Fruit fly (Drosophila melanogaster) whole organism, embryonic: Measurements from ENCODE around the gene parvin.

Experiments used
- Adf1 ChIP-seq: fragments of 200-800 bp; sonication (Bioruptor generic); IDR thresholded peaks from 2 replicates; pipeline ENCODE4 v1.3.6; 2022; ENCODE audit warnings: missing biosample characterization, missing genetic modification characterization
- Antp ChIP-seq: fragments of 200-800 bp; sonication (Bioruptor generic); optimal IDR thresholded peaks from 3 replicates; lab custom pipeline; 2016; ENCODE audit warnings: missing biosample characterization, missing genetic modification characterization
- B-H1 ChIP-seq: fragments of 200-800 bp; sonication (Bioruptor generic); IDR thresholded peaks from 3 replicates; pipeline ENCODE4 v1.3.6; 2022; ENCODE audit warnings: missing biosample characterization, missing genetic modification characterization
- BEAF-32 ChIP-seq: fragments of 200-800 bp; sonication (Bioruptor generic); optimal IDR thresholded peaks from 3 replicates; lab custom pipeline; 2017; ENCODE audit warnings: missing biosample characterization, missing genetic modification characterization, mild to moderate bottlenecking, moderate library complexity, missing genetic modification reagents
- CG1024 ChIP-seq: fragments of 200-800 bp; sonication (Bioruptor generic); IDR thresholded peaks from 2 replicates; pipeline ENCODE4 v1.3.6; 2022; ENCODE audit warnings: missing biosample characterization, missing genetic modification characterization
- CG11093 ChIP-seq: fragments of 200-800 bp; sonication (Bioruptor generic); IDR thresholded peaks from 3 replicates; pipeline ENCODE4 v1.3.6; 2022; ENCODE audit warnings: missing biosample characterization, missing genetic modification characterization
- CG11696 ChIP-seq: fragments of 200-800 bp; sonication (Bioruptor generic); IDR thresholded peaks from 2 replicates; pipeline ENCODE4 v1.3.6; 2022; ENCODE audit warnings: missing biosample characterization, missing genetic modification characterization
- CG12299 ChIP-seq: fragments of 200-800 bp; sonication (Bioruptor generic); optimal IDR thresholded peaks from 2 replicates; lab custom pipeline; 2018; ENCODE audit warnings: missing biosample characterization, mild to moderate bottlenecking, missing genetic modification characterization
- CG12769 ChIP-seq: fragments of 200-800 bp; sonication (Bioruptor generic); optimal IDR thresholded peaks from 2 replicates; lab custom pipeline; 2019; ENCODE audit warnings: missing biosample characterization, mild to moderate bottlenecking, missing genetic modification characterization, moderate library complexity
- CG16779 ChIP-seq: fragments of 200-800 bp; sonication (Bioruptor generic); IDR thresholded peaks from 2 replicates; pipeline ENCODE4 v1.3.6; 2022; ENCODE audit warnings: missing biosample characterization, missing genetic modification characterization
- CG18011 ChIP-seq: fragments of 200-800 bp; sonication (Bioruptor generic); optimal IDR thresholded peaks from 2 replicates; lab custom pipeline; 2017; ENCODE audit warnings: missing biosample characterization, missing genetic modification characterization, mild to moderate bottlenecking, moderate library complexity, missing genotype
- CG18476 ChIP-seq: fragments of 200-800 bp; sonication (Bioruptor generic); optimal IDR thresholded peaks from 2 replicates; lab custom pipeline; 2016; ENCODE audit warnings: missing biosample characterization, mild to moderate bottlenecking, missing genetic modification characterization
- CG2120 ChIP-seq: fragments of 200-800 bp; sonication (Bioruptor generic); optimal IDR thresholded peaks from 3 replicates; lab custom pipeline; 2016; ENCODE audit warnings: missing biosample characterization, missing genetic modification characterization
- CG31224 ChIP-seq: fragments of 200-800 bp; sonication (Bioruptor generic); IDR thresholded peaks from 2 replicates; pipeline ENCODE4 v1.3.6; 2022; ENCODE audit warnings: missing biosample characterization, missing genetic modification characterization
- CG32767 ChIP-seq: fragments of 200-800 bp; sonication (Bioruptor generic); IDR thresholded peaks from 2 replicates; pipeline ENCODE4 v1.3.6; 2022; ENCODE audit warnings: missing biosample characterization, missing genetic modification characterization
- CG6791 ChIP-seq: fragments of 200-800 bp; sonication (Bioruptor generic); IDR thresholded peaks from 3 replicates; pipeline ENCODE4 v1.3.6; 2022; ENCODE audit warnings: missing biosample characterization, missing genetic modification characterization; ENCODE audit not compliant: partially characterized antibody
- CG7786 ChIP-seq: fragments of 200-800 bp; sonication (Bioruptor generic); optimal IDR thresholded peaks from 2 replicates; lab custom pipeline; 2016; ENCODE audit warnings: missing biosample characterization, missing genetic modification characterization
- CG7839 ChIP-seq: fragments of 200-800 bp; sonication (Bioruptor generic); optimal IDR thresholded peaks from 3 replicates; lab custom pipeline; 2018; ENCODE audit warnings: missing biosample characterization, mild to moderate bottlenecking, missing genetic modification characterization, moderate library complexity
- CG8359 ChIP-seq: fragments of 200-800 bp; sonication (Bioruptor generic); optimal IDR thresholded peaks from 2 replicates; lab custom pipeline; 2017; ENCODE audit warnings: missing biosample characterization, mild to moderate bottlenecking, missing genetic modification characterization, borderline replicate concordance
- CG8478 ChIP-seq: fragments of >200 bp; optimal IDR thresholded peaks from 2 replicates; lab custom pipeline; 2018
- CG8765 ChIP-seq: fragments of 200-800 bp; sonication (Bioruptor generic); IDR thresholded peaks from 2 replicates; pipeline ENCODE4 v1.3.6; 2022; ENCODE audit warnings: missing biosample characterization, missing genetic modification characterization
- Chrac-16 ChIP-seq: fragments of 200-800 bp; sonication (Bioruptor generic); optimal IDR thresholded peaks from 3 replicates; lab custom pipeline; 2016; ENCODE audit warnings: missing biosample characterization, missing genetic modification characterization
- Dfd ChIP-seq, 2 experiments: fragments of >200 bp; optimal IDR thresholded peaks; 2 replicates each; lab custom pipeline; 2017; ENCODE audit warnings: missing biosample characterization in 2 of 2, missing genetic modification characterization in 2 of 2
- Dp ChIP-seq: fragments of 200-800 bp; sonication (Bioruptor generic); optimal IDR thresholded peaks from 2 replicates; lab custom pipeline; 2018; ENCODE audit warnings: missing biosample characterization, mild to moderate bottlenecking, missing genetic modification characterization, moderate library complexity
- ERR ChIP-seq: fragments of 200-800 bp; sonication (Bioruptor generic); optimal IDR thresholded peaks from 2 replicates; lab custom pipeline; 2016; ENCODE audit warnings: missing biosample characterization, missing genetic modification characterization
- Elba2 ChIP-seq: fragments of 200-800 bp; sonication (Bioruptor generic); optimal IDR thresholded peaks from 3 replicates; lab custom pipeline; 2016; ENCODE audit warnings: missing biosample characterization, missing genetic modification characterization
- Fer1 ChIP-seq: fragments of 200-800 bp; sonication (Bioruptor generic); optimal IDR thresholded peaks from 2 replicates; lab custom pipeline; 2017; ENCODE audit warnings: missing biosample characterization, mild to moderate bottlenecking, missing genetic modification characterization
- HmgZ ChIP-seq: fragments of 200-800 bp; sonication (Bioruptor generic); optimal IDR thresholded peaks from 2 replicates; lab custom pipeline; 2018; ENCODE audit warnings: missing biosample characterization, mild to moderate bottlenecking, missing genetic modification characterization
- Hr39 ChIP-seq: fragments of >200 bp; optimal IDR thresholded peaks from 2 replicates; lab custom pipeline; 2017
- Med ChIP-seq: fragments of 200-800 bp; sonication (Bioruptor generic); peaks from one replicate; lab custom pipeline; 2016; ENCODE audit warnings: missing biosample characterization, missing genetic modification characterization, mild to moderate bottlenecking, inconsistent platforms, moderate library complexity
- Pdp1 ChIP-seq, 2 experiments: fragments of 200-800 bp; sonication (Bioruptor generic); optimal IDR thresholded peaks; 3 replicates each; lab custom pipeline; 2016; ENCODE audit warnings: missing biosample characterization in 2 of 2, missing genetic modification characterization in 2 of 2, mild to moderate bottlenecking in 1 of 2, moderate library complexity in 1 of 2
- Sin3A ChIP-seq: fragments of >200 bp; optimal IDR thresholded peaks from 2 replicates; lab custom pipeline; 2018
- Usf ChIP-seq: fragments of 200-800 bp; sonication (Bioruptor generic); optimal IDR thresholded peaks from 2 replicates; lab custom pipeline; 2017; ENCODE audit warnings: missing genotype, missing biosample characterization, missing genetic modification characterization
- bab2 ChIP-seq: fragments of 200-800 bp; sonication (Bioruptor generic); optimal IDR thresholded peaks from 2 replicates; lab custom pipeline; 2016; ENCODE audit warnings: missing biosample characterization, missing genetic modification characterization
- bowl ChIP-seq: fragments of 200-800 bp; sonication (Bioruptor generic); IDR thresholded peaks from 2 replicates; pipeline ENCODE4 v1.3.6; 2022; ENCODE audit warnings: missing biosample characterization, missing genetic modification characterization
- chinmo ChIP-seq: fragments of 200-800 bp; sonication (Bioruptor generic); IDR thresholded peaks from 4 replicates; pipeline ENCODE4 v1.3.6; 2022; ENCODE audit warnings: missing biosample characterization, missing genetic modification characterization; ENCODE audit not compliant: partially characterized antibody
- crol ChIP-seq: fragments of 200-800 bp; sonication (Bioruptor generic); IDR thresholded peaks from 2 replicates; pipeline ENCODE4 v1.3.6; 2022; ENCODE audit warnings: missing biosample characterization, missing genetic modification characterization
- esg ChIP-seq: fragments of 200-800 bp; sonication (Bioruptor generic); conservative IDR thresholded peaks from 2 replicates; pipeline ENCODE4 v1.3.6; 2022; ENCODE audit warnings: missing biosample characterization, missing genetic modification characterization
- fd3F ChIP-seq: fragments of 200-800 bp; sonication (Bioruptor generic); optimal IDR thresholded peaks from 2 replicates; lab custom pipeline; 2018; ENCODE audit warnings: missing biosample characterization, mild to moderate bottlenecking, missing genetic modification characterization, moderate library complexity
- grn ChIP-seq: fragments of 200-800 bp; sonication (Bioruptor generic); optimal IDR thresholded peaks from 3 replicates; lab custom pipeline; 2017; ENCODE audit warnings: missing biosample characterization, missing genetic modification characterization
- ken ChIP-seq: fragments of 200-800 bp; sonication (Bioruptor generic); IDR thresholded peaks from 3 replicates; pipeline ENCODE4 v1.3.6; 2022; ENCODE audit warnings: missing biosample characterization, missing genetic modification characterization
- knrl ChIP-seq: fragments of 200-800 bp; sonication (Bioruptor generic); IDR thresholded peaks from 3 replicates; pipeline ENCODE4 v1.3.6; 2022; ENCODE audit warnings: missing biosample characterization, missing genetic modification characterization; ENCODE audit not compliant: partially characterized antibody
- pfk ChIP-seq: fragments of 200-800 bp; sonication (Bioruptor generic); optimal IDR thresholded peaks from 2 replicates; lab custom pipeline; 2018; ENCODE audit warnings: missing biosample characterization, mild to moderate bottlenecking, missing genetic modification characterization, moderate library complexity
- psq ChIP-seq: fragments of 200-800 bp; sonication (Bioruptor generic); optimal IDR thresholded peaks from 2 replicates; lab custom pipeline; 2017; ENCODE audit warnings: missing biosample characterization, missing genetic modification characterization
- pzg ChIP-seq: fragments of 200-800 bp; sonication (Bioruptor generic); optimal IDR thresholded peaks from 3 replicates; lab custom pipeline; 2018; ENCODE audit warnings: missing biosample characterization, mild to moderate bottlenecking, missing genetic modification characterization, moderate library complexity
- seq ChIP-seq: fragments of 200-800 bp; sonication (Bioruptor generic); IDR thresholded peaks from 2 replicates; pipeline ENCODE4 v1.3.6; 2022; ENCODE audit warnings: missing biosample characterization, missing genetic modification characterization
- sisA ChIP-seq: fragments of 200-800 bp; sonication (Bioruptor generic); IDR thresholded peaks from 2 replicates; pipeline ENCODE4 v1.3.6; 2022; ENCODE audit warnings: missing biosample characterization, missing genetic modification characterization
- slou ChIP-seq: fragments of 200-800 bp; sonication (Bioruptor generic); optimal IDR thresholded peaks from 3 replicates; lab custom pipeline; 2016; ENCODE audit warnings: missing biosample characterization, missing genetic modification characterization
- so ChIP-seq: fragments of 200-800 bp; sonication (Bioruptor generic); IDR thresholded peaks from 3 replicates; pipeline ENCODE4 v1.3.6; 2022; ENCODE audit warnings: missing biosample characterization, missing genetic modification characterization
- tx ChIP-seq: fragments of 200-800 bp; sonication (Bioruptor generic); optimal IDR thresholded peaks from 2 replicates; lab custom pipeline; 2016; ENCODE audit warnings: missing biosample characterization, missing genetic modification characterization
- unpg ChIP-seq: fragments of 200-800 bp; sonication (Bioruptor generic); optimal IDR thresholded peaks from 3 replicates; lab custom pipeline; 2018; ENCODE audit warnings: missing biosample characterization, mild to moderate bottlenecking, missing genetic modification characterization, moderate library complexity
- zen ChIP-seq: fragments of 200-800 bp; sonication (Bioruptor generic); optimal IDR thresholded peaks from 3 replicates; lab custom pipeline; 2018; ENCODE audit warnings: missing biosample characterization, mild to moderate bottlenecking, missing genetic modification characterization, moderate library complexity

parvin gene

DNA sequence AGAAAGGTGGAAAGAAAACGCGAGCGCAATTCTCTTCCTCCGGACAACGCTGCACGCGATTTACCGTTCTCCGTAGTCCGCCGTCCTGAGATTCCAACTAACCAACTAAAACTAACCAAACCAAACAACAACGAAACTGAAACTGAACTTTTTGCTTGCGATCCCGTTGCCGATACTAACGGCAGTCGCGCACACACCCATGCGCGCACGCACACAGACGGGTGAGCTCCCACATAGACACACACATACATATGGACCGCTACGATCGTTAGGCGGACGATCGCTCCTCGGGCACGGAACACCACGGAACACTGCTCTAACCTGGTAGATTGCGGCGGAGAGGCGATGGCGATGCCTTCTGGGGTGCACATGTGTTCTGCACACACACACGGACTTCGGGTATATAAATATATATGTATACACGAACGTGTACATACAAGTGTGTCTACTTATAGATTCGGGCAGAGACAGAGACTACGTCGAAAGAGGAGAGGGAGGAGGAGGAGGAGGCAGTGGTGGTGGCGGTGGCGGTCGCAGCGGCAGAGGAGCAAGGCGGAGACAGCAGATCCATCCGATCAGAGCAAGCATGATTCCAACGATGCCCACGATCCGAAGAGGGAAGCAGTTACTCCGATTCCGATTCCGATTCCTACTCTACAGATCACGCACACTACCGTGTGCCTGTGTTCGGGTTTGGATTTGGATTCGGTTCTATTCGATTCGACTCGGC lies 32.8 kb upstream of the parvin start, which contains the start of gene meso18E (continued):
- TF ChIP-seq fd3F (GFP tag; lab: Kevin White, UChicago) (no peak), zen (tag; lab: Kevin White, UChicago) (no peak), Usf (GFP tag; lab: Kevin White, UChicago) (no peak), CG8478 (peak; percentile 68), so (GFP tag; lab: Robert Waterston, UW) (no peak), Dfd (GFP tag; optimal IDR thresholded peaks at IDR 0.05; lab: Kevin White, UChicago) (peak in 1 of 2 experiments; percentile 1), HmgZ (tag; lab: Kevin White, UChicago) (no peak), Adf1 (peak; percentile 65), unpg (GFP tag; lab: Kevin White, UChicago) (no peak), knrl (GFP tag; lab: Robert Waterston, UW) (no peak), CG8765 (no peak), ERR (GFP tag; lab: Kevin White, UChicago) (no peak), CG12299 (tag; lab: Kevin White, UChicago) (no peak), Hr39 (peak; percentile 97), CG32767 (GFP tag; lab: Robert Waterston, UW) (peak; percentile 19; the same call in 1 of the 2 replicates), pzg (GFP tag; lab: Kevin White, UChicago) (no peak), Dp (GFP tag; lab: Kevin White, UChicago) (no peak), sisA (no peak), CG2120 (GFP tag; lab: Kevin White, UChicago) (no peak), CG7839 (tag; lab: Kevin White, UChicago) (no peak), slou (no peak), CG6791 (GFP tag; lab: Robert Waterston, UW) (no peak), Med (GFP tag; lab: Kevin White, UChicago) (no peak), tx (GFP tag; lab: Kevin White, UChicago) (no peak), CG1024 (GFP tag; lab: Robert Waterston, UW) (no peak), CG18476 (no peak), esg (GFP tag; lab: Robert Waterston, UW) (no peak), CG12769 (tag; lab: Kevin White, UChicago) (peak; percentile 86), CG11696 (GFP tag; lab: Robert Waterston, UW) (no peak), ken (GFP tag; lab: Robert Waterston, UW) (no peak), Fer1 (no peak), Sin3A (lab: Kevin White, UChicago) (no peak), CG16779 (no peak), grn (GFP tag; lab: Kevin White, UChicago) (no peak), BEAF-32 (GFP tag; lab: Kevin White, UChicago) (no peak), Antp (GFP tag; lab: Kevin White, UChicago) (no peak), CG31224 (no peak), pfk (peak; percentile 53), bowl (GFP tag; lab: Robert Waterston, UW) (no peak), CG11093 (no peak), CG8359 (GFP tag; lab: Kevin White, UChicago) (no peak), chinmo (0 out of 4 replicates have a peak, but pooled peaks have one; percentile 7), crol (GFP tag; lab: Robert Waterston, UW) (peak; percentile 91), seq (GFP tag; lab: Robert Waterston, UW) (no peak), CG18011 (no peak), Chrac-16 (no peak), bab2 (GFP tag; lab: Kevin White, UChicago) (no peak), Elba2 (GFP tag; lab: Kevin White, UChicago) (no peak), psq (GFP tag; lab: Kevin White, UChicago) (no peak), CG7786 (no peak), Pdp1 (GFP tag; optimal IDR thresholded peaks at IDR 0.05; lab: Kevin White, UChicago) (no peak), B-H1 (GFP tag; lab: Robert Waterston, UW) (no peak)
